Worm (Caenorhabditis elegans) whole organism, L2 larva: ENCODE results near the gene fzo-1.

Source experiments
- C34F6.9 ChIP-seq: fragments of 150-350 bp; optimal IDR thresholded peaks from 2 replicates; lab custom pipeline; 2014; ENCODE audit warnings: missing biosample characterization, missing genetic modification characterization
- F13H6.1 ChIP-seq: sonication (generic microtip); optimal IDR thresholded peaks from 2 replicates; lab custom pipeline; 2016; ENCODE audit warnings: missing genetic modification characterization, missing compliant biosample characterization
- R02D3.7 ChIP-seq: fragments of 150-350 bp; optimal IDR thresholded peaks from 2 replicates; lab custom pipeline; 2014; ENCODE audit warnings: missing biosample characterization, missing genetic modification characterization
- ceh-16 ChIP-seq: fragments of 150-350 bp; optimal IDR thresholded peaks from 2 replicates; lab custom pipeline; 2014; ENCODE audit warnings: missing biosample characterization, missing genetic modification characterization
- elt-1 ChIP-seq: fragments of 150-350 bp; optimal IDR thresholded peaks from 2 replicates; lab custom pipeline; 2014; ENCODE audit warnings: missing biosample characterization, missing genetic modification characterization
- fos-1 ChIP-seq: fragments of 150-350 bp; optimal IDR thresholded peaks from 2 replicates; lab custom pipeline; 2014; ENCODE audit warnings: missing biosample characterization, missing genetic modification characterization
- gmeb-1 ChIP-seq: fragments of 150-350 bp; optimal IDR thresholded peaks from 2 replicates; lab custom pipeline; 2014; ENCODE audit warnings: missing biosample characterization, missing genetic modification characterization
- lin-13 ChIP-seq: fragments of 150-350 bp; optimal IDR thresholded peaks from 2 replicates; lab custom pipeline; 2014; ENCODE audit warnings: missing biosample characterization, missing genetic modification reagents, missing genetic modification characterization
- lin-39 ChIP-seq: fragments of 150-350 bp; optimal IDR thresholded peaks from 2 replicates; lab custom pipeline; 2014; ENCODE audit warnings: missing biosample characterization, missing genetic modification reagents, missing genetic modification characterization
- mdl-1 ChIP-seq, 2 experiments: fragments of 150-350 bp in 1 of 2; sonication (generic microtip) in 1 of 2; optimal IDR thresholded peaks; 2 replicates each; lab custom pipeline; 2017; ENCODE audit warnings: missing biosample characterization in 2 of 2, missing genetic modification characterization in 2 of 2
- nhr-11 ChIP-seq: fragments of 150-350 bp; optimal IDR thresholded peaks from 2 replicates; lab custom pipeline; 2014; ENCODE audit warnings: missing biosample characterization, missing genetic modification characterization
- nhr-12 ChIP-seq: fragments of 150-350 bp; optimal IDR thresholded peaks from 2 replicates; lab custom pipeline; 2014; ENCODE audit warnings: missing biosample characterization, missing genetic modification characterization
- nhr-21 ChIP-seq: fragments of 150-350 bp; optimal IDR thresholded peaks from 2 replicates; lab custom pipeline; 2014; ENCODE audit warnings: missing biosample characterization, missing genetic modification characterization
- nhr-23 ChIP-seq: fragments of 150-350 bp; optimal IDR thresholded peaks from 2 replicates; lab custom pipeline; 2014; ENCODE audit warnings: missing biosample characterization, missing genetic modification reagents, missing genetic modification characterization
- nhr-237 ChIP-seq: fragments of 150-350 bp; optimal IDR thresholded peaks from 2 replicates; lab custom pipeline; 2014; ENCODE audit warnings: missing biosample characterization, missing genetic modification characterization
- nhr-6 ChIP-seq: fragments of 150-350 bp; optimal IDR thresholded peaks from 2 replicates; lab custom pipeline; 2014; ENCODE audit warnings: missing biosample characterization, missing genetic modification characterization
- sem-4 ChIP-seq: fragments of 150-350 bp; optimal IDR thresholded peaks from 2 replicates; lab custom pipeline; 2014; ENCODE audit warnings: missing biosample characterization, missing genetic modification reagents, missing genetic modification characterization
- unc-55 ChIP-seq: fragments of 150-350 bp; sonication (generic microtip); optimal IDR thresholded peaks from 3 replicates; lab custom pipeline; 2014; ENCODE audit warnings: missing biosample characterization, missing genetic modification reagents, missing genetic modification characterization
- unc-62 ChIP-seq: fragments of 150-350 bp; optimal IDR thresholded peaks from 2 replicates; lab custom pipeline; 2014; ENCODE audit warnings: missing biosample characterization, missing genetic modification reagents, missing genetic modification characterization
- ztf-1 ChIP-seq: fragments of 200-800 bp; sonication (Bioruptor generic); conservative IDR thresholded peaks from 2 replicates; pipeline ENCODE4 v1.3.6; 2022; ENCODE audit warnings: missing genetic modification characterization, missing compliant biosample characterization
- ztf-4 ChIP-seq: fragments of 150-350 bp; optimal IDR thresholded peaks from 2 replicates; lab custom pipeline; 2014; ENCODE audit warnings: missing biosample characterization, missing genetic modification characterization

fzo-1 gene

ce11 chrII:5788815-5789214, 47.2 kb downstream of the fzo-1 start, which contains the start of gene K05F1.13:
TSS of gene K05F1.13 (plus strand) at chrII:5789115.
- TF ChIP-seq nhr-6 (tag; lab: Kevin White, UChicago) (no peak), mdl-1 (tag; optimal IDR thresholded peaks at IDR 0.05; lab: Kevin White, UChicago) (no peak), unc-55 (no peak)

- no peak for TF ChIP-seq ztf-4 (tag; lab: Kevin White, UChicago)
- no peak for TF ChIP-seq sem-4
- no peak for TF ChIP-seq ceh-16 (tag; lab: Kevin White, UChicago)
- TF ChIP-seq unc-62 (GFP tag; lab: Kevin White, UChicago) = no peak
- no peak for TF ChIP-seq C34F6.9
- TF ChIP-seq lin-39 (tag; lab: Kevin White, UChicago) = no peak
- no peak for TF ChIP-seq nhr-237
- no peak for TF ChIP-seq ztf-1 (GFP tag; lab: Robert Waterston, UW)
- no peak for TF ChIP-seq nhr-12
- TF ChIP-seq nhr-21 (tag; lab: Kevin White, UChicago) = no peak
- TF ChIP-seq nhr-23 (tag; lab: Kevin White, UChicago) = no peak
- no peak for TF ChIP-seq R02D3.7 (tag; lab: Kevin White, UChicago)
- TF ChIP-seq fos-1 = no peak
- no peak for TF ChIP-seq F13H6.1
- TF ChIP-seq lin-13 = no peak
- no peak for TF ChIP-seq elt-1 (tag; lab: Kevin White, UChicago)
- no peak for TF ChIP-seq nhr-11
- TF ChIP-seq nhr-6 (tag; lab: Kevin White, UChicago) = no peak
- TF ChIP-seq gmeb-1 (tag; lab: Kevin White, UChicago) = no peak
Observed at ce11 chrII:5785504-5785903, 50.5 kb downstream of the fzo-1 start.
